Worm (Caenorhabditis elegans) whole organism, midembryonic: ENCODE data around the gene cal-3.

Experiments used
- T22C8.4 ChIP-seq: fragments of 200-800 bp; sonication (Bioruptor generic); IDR thresholded peaks from 2 replicates; pipeline ENCODE4 v1.3.6; 2022; ENCODE audit warnings: missing genetic modification characterization, missing compliant biosample characterization
- cog-1 ChIP-seq: sonication (generic microtip); optimal IDR thresholded peaks from 2 replicates; lab custom pipeline; 2016; ENCODE audit warnings: missing genetic modification characterization, missing compliant biosample characterization
- flt-1 ChIP-seq: fragments of 200-800 bp; sonication (Bioruptor generic); IDR thresholded peaks from 2 replicates; pipeline ENCODE4 v1.3.6; 2022; ENCODE audit warnings: missing genetic modification characterization, missing compliant biosample characterization
- klf-2 ChIP-seq: fragments of 200-800 bp; sonication (Bioruptor generic); conservative IDR thresholded peaks from 2 replicates; pipeline ENCODE4 v1.3.6; 2022; ENCODE audit warnings: missing genetic modification reagents, missing genetic modification characterization, missing compliant biosample characterization
- med-1 ChIP-seq: sonication (generic microtip); optimal IDR thresholded peaks from 2 replicates; lab custom pipeline; 2017; ENCODE audit warnings: missing genetic modification characterization, mild to moderate bottlenecking, missing compliant biosample characterization, antibody characterized with exemption, missing genetic modification reagents; ENCODE audit not compliant: insufficient read depth
- ref-1 ChIP-seq: fragments of 200-800 bp; sonication (Bioruptor generic); conservative IDR thresholded peaks from 2 replicates; pipeline ENCODE4 v1.3.6; 2022; ENCODE audit warnings: missing genetic modification reagents, missing genetic modification characterization, missing compliant biosample characterization
- tab-1 ChIP-seq: fragments of 200-800 bp; sonication (Bioruptor generic); IDR thresholded peaks from 2 replicates; pipeline ENCODE4 v1.3.6; 2022; ENCODE audit warnings: missing genetic modification characterization, missing compliant biosample characterization
- ztf-23 ChIP-seq: fragments of 200-800 bp; sonication (Bioruptor generic); IDR thresholded peaks from 2 replicates; pipeline ENCODE4 v1.3.6; 2022; ENCODE audit warnings: missing genetic modification reagents, missing genetic modification characterization, missing compliant biosample characterization
- ztf-29 ChIP-seq: fragments of 200-800 bp; sonication (Bioruptor generic); IDR thresholded peaks from 2 replicates; pipeline ENCODE4 v1.3.6; 2022; ENCODE audit warnings: missing genetic modification reagents, missing genetic modification characterization, missing compliant biosample characterization

Gene cal-3

ce11 chrIV:3866018-3866417 lies 31.1 kb upstream of the cal-3 start:
- TF ChIP-seq klf-2 (GFP tag; lab: Robert Waterston, UW): no peak

DNA sequence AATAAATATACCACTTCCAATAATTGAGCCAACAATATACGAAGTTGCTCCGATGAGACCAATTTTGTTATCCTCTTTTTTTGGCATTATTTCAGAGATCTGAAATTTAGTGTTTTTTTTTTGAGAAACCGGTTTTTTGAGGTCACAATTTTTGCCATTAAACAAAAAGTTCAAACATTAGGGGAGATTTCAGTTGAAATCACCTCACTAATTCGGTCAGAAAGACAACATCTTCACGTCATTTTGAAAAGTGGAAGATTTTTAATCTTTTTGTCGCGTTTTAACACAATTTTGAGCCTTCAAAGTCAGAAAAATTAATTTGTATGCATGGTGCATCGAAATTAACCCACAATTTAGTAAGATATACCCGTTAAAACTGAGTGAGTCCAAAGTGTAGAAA lies 30.0 kb upstream of the cal-3 start, which contains the start of gene aat-8:
Gene aat-8, minus strand, starts transcription at position 101 of the 400 bp plus-strand sequence.
- no peak for TF ChIP-seq flt-1 (GFP tag; lab: Robert Waterston, UW)
- no peak for TF ChIP-seq klf-2 (GFP tag; lab: Robert Waterston, UW)
- no peak for TF ChIP-seq ztf-23
- TF ChIP-seq T22C8.4 (GFP tag; lab: Robert Waterston, UW): no peak
- no peak for TF ChIP-seq ref-1
- TF ChIP-seq cog-1 (tag; lab: Kevin White, UChicago): no peak
- no peak for TF ChIP-seq ztf-29
- TF ChIP-seq tab-1 (GFP tag; lab: Robert Waterston, UW): no peak
- TF ChIP-seq med-1 (GFP tag; lab: Kevin White, UChicago): no peak

DNA sequence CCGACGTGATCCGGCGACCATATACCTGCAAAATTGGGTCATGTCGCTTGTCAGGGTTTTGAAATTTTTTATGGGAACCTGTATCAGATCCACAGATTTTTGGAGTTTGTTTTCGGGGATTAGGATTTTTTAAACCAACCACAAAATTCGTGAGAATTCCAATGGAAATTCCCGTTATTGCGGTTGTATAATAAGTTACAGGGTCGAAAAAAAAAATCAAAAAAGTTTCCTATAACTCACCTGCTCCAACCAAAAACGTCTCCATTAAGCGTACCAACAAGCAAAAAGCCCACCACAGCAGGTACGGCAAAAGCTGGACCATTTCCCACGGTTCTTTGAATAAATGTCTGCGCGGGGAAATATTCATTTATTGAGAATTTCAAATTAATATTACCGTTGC lies 28.0 kb upstream of the cal-3 start:
- TF ChIP-seq ref-1 (no peak), med-1 (GFP tag; lab: Kevin White, UChicago) (no peak), flt-1 (GFP tag; lab: Robert Waterston, UW) (no peak), ztf-23 (no peak), tab-1 (GFP tag; lab: Robert Waterston, UW) (no peak), klf-2 (GFP tag; lab: Robert Waterston, UW) (no peak), ztf-29 (no peak), T22C8.4 (GFP tag; lab: Robert Waterston, UW) (no peak), cog-1 (tag; lab: Kevin White, UChicago) (no peak)

- TF ChIP-seq ref-1: no peak
- no peak for TF ChIP-seq klf-2 (GFP tag; lab: Robert Waterston, UW)
- TF ChIP-seq tab-1 (GFP tag; lab: Robert Waterston, UW): no peak
- TF ChIP-seq flt-1 (GFP tag; lab: Robert Waterston, UW): no peak
- TF ChIP-seq ztf-29: no peak
- TF ChIP-seq cog-1 (tag; lab: Kevin White, UChicago): no peak
- TF ChIP-seq med-1 (GFP tag; lab: Kevin White, UChicago): no peak
- TF ChIP-seq T22C8.4 (GFP tag; lab: Robert Waterston, UW): no peak
Observed at ce11 chrIV:3860419-3860818, 25.5 kb upstream of the cal-3 start.

ce11 chrIV:3859552-3859951 lies 24.6 kb upstream of the cal-3 start:
- no peak for TF ChIP-seq T22C8.4 (GFP tag; lab: Robert Waterston, UW)
- no peak for TF ChIP-seq klf-2 (GFP tag; lab: Robert Waterston, UW)
- no peak for TF ChIP-seq tab-1 (GFP tag; lab: Robert Waterston, UW)
- no peak for TF ChIP-seq flt-1 (GFP tag; lab: Robert Waterston, UW)
- TF ChIP-seq ztf-29: no peak
- no peak for TF ChIP-seq med-1 (GFP tag; lab: Kevin White, UChicago)
- TF ChIP-seq ztf-23: no peak
- TF ChIP-seq ref-1: no peak
- no peak for TF ChIP-seq cog-1 (tag; lab: Kevin White, UChicago)

DNA sequence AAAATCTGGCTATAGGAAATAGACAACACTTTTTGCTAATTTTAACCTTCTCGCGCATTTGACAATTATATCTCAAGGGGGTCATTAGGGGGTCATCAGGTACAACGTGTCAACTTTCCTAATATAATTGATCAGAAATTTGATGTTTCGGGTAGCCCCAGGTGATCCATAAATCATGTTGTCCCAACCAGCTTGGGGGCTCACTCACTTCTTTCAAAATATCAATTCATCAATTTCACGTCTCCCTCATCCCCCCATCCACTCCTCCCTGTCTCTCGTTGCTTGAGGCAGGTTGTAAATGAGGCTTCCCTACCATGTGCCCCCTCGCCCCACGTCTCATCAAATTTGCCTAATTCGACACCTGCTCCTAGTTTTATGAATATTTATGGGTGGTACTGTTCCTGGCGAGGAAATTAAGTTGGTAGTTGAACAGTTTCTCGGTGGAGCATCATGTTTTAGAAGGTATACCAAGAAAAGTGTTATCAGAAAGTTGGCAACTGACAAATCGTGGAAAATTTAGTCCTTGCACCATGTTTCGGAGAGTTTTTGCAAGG lies 23.1 kb upstream of the cal-3 start:
- no peak for TF ChIP-seq T22C8.4 (GFP tag; lab: Robert Waterston, UW)
- no peak for TF ChIP-seq med-1 (GFP tag; lab: Kevin White, UChicago)
- no peak for TF ChIP-seq flt-1 (GFP tag; lab: Robert Waterston, UW)
- TF ChIP-seq klf-2 (GFP tag; lab: Robert Waterston, UW): no peak
- TF ChIP-seq tab-1 (GFP tag; lab: Robert Waterston, UW): no peak
- TF ChIP-seq cog-1 (tag; lab: Kevin White, UChicago): no peak
- no peak for TF ChIP-seq ztf-29
- TF ChIP-seq ref-1: no peak
- no peak for TF ChIP-seq ztf-23

- TF ChIP-seq klf-2 (GFP tag; lab: Robert Waterston, UW) (no peak), ztf-23 (no peak), flt-1 (GFP tag; lab: Robert Waterston, UW) (no peak), med-1 (GFP tag; lab: Kevin White, UChicago) (no peak), tab-1 (GFP tag; lab: Robert Waterston, UW) (no peak), ztf-29 (no peak), cog-1 (tag; lab: Kevin White, UChicago) (no peak), T22C8.4 (GFP tag; lab: Robert Waterston, UW) (no peak), ref-1 (no peak)
Observed at ce11 chrIV:3856190-3856589, 21.2 kb upstream of the cal-3 start.

DNA sequence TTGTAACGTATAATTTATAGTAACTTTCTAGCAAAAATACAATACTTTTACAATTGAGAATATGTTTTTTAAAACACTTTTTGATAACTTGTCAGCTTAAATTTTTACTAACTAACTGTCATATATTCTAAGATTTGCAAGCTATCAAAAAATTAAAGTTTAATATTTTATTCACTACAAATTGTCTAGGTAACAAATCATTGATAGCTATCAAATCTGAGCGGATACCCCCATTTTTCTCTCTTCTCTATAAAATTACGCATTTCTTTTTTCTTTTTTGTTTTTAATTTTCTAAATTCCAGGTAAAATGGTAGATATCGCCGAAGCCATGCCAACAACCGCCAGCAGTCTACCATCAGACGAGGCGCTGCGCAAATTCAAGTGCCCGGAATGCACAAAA lies 20.6 kb upstream of the cal-3 start, which contains the start of gene zag-1:
Gene zag-1, plus strand, starts transcription at position 301 of the 400 bp plus-strand sequence.
- TF ChIP-seq ztf-23 (no peak), flt-1 (GFP tag; lab: Robert Waterston, UW) (0 out of 2 replicates have a peak, but pooled peaks have one; percentile 14)

DNA sequence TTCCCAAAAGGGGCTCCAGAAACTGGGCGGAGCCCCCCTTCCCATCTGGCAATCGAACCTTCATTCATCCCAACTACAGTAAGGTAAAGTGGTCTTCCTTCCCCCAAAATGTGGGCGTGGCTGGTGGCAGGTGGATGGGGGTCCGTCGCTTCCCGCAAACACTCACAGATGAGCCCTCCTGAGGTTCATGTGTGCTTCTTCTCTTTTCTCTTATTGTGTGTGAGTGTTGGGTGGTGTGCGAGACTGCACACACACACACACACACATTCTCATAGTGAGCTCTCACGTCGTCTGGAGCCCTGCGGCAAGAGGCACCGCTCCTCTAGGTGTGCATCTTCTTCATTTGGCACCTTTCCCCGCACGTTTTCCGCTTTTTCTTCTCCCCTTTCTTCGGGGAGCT lies 19.6 kb upstream of the cal-3 start:
- 0 out of 2 replicates have a peak, but pooled peaks have one; percentile 28 for TF ChIP-seq ztf-23
- TF ChIP-seq klf-2 (GFP tag; lab: Robert Waterston, UW): no peak

- TF ChIP-seq klf-2 (GFP tag; lab: Robert Waterston, UW): no peak
- TF ChIP-seq med-1 (GFP tag; lab: Kevin White, UChicago): no peak
- no peak for TF ChIP-seq flt-1 (GFP tag; lab: Robert Waterston, UW)
- no peak for TF ChIP-seq ztf-23
- TF ChIP-seq T22C8.4 (GFP tag; lab: Robert Waterston, UW): no peak
- TF ChIP-seq ztf-29: no peak
- no peak for TF ChIP-seq ref-1
- no peak for TF ChIP-seq cog-1 (tag; lab: Kevin White, UChicago)
- no peak for TF ChIP-seq tab-1 (GFP tag; lab: Robert Waterston, UW)
Observed at ce11 chrIV:3853557-3853956, 18.6 kb upstream of the cal-3 start.
